Worm (Caenorhabditis elegans) whole organism, midembryonic: Measurements from ENCODE around the gene mrps-33.
A peak's percentile ranks its signal among the peaks of the same experiment; 100 is the strongest.
"Not testable (repeated sequence)": the region's sequence is repeated elsewhere in the genome, so short reads cannot be mapped to it uniquely, and the experiment has no call there.

Experiments
- T22C8.4 ChIP-seq: fragments of 200-800 bp; sonication (Bioruptor generic); IDR thresholded peaks from 2 replicates; pipeline ENCODE4 v1.3.6; 2022; ENCODE audit warnings: missing genetic modification characterization, missing compliant biosample characterization
- cog-1 ChIP-seq: sonication (generic microtip); optimal IDR thresholded peaks from 2 replicates; lab custom pipeline; 2016; ENCODE audit warnings: missing genetic modification characterization, missing compliant biosample characterization
- flt-1 ChIP-seq: fragments of 200-800 bp; sonication (Bioruptor generic); IDR thresholded peaks from 2 replicates; pipeline ENCODE4 v1.3.6; 2022; ENCODE audit warnings: missing genetic modification characterization, missing compliant biosample characterization
- klf-2 ChIP-seq: fragments of 200-800 bp; sonication (Bioruptor generic); conservative IDR thresholded peaks from 2 replicates; pipeline ENCODE4 v1.3.6; 2022; ENCODE audit warnings: missing genetic modification reagents, missing genetic modification characterization, missing compliant biosample characterization
- med-1 ChIP-seq: sonication (generic microtip); optimal IDR thresholded peaks from 2 replicates; lab custom pipeline; 2017; ENCODE audit warnings: missing genetic modification characterization, mild to moderate bottlenecking, missing compliant biosample characterization, antibody characterized with exemption, missing genetic modification reagents; ENCODE audit not compliant: insufficient read depth
- ref-1 ChIP-seq: fragments of 200-800 bp; sonication (Bioruptor generic); conservative IDR thresholded peaks from 2 replicates; pipeline ENCODE4 v1.3.6; 2022; ENCODE audit warnings: missing genetic modification reagents, missing genetic modification characterization, missing compliant biosample characterization
- tab-1 ChIP-seq: fragments of 200-800 bp; sonication (Bioruptor generic); IDR thresholded peaks from 2 replicates; pipeline ENCODE4 v1.3.6; 2022; ENCODE audit warnings: missing genetic modification characterization, missing compliant biosample characterization
- ztf-23 ChIP-seq: fragments of 200-800 bp; sonication (Bioruptor generic); IDR thresholded peaks from 2 replicates; pipeline ENCODE4 v1.3.6; 2022; ENCODE audit warnings: missing genetic modification reagents, missing genetic modification characterization, missing compliant biosample characterization
- ztf-29 ChIP-seq: fragments of 200-800 bp; sonication (Bioruptor generic); IDR thresholded peaks from 2 replicates; pipeline ENCODE4 v1.3.6; 2022; ENCODE audit warnings: missing genetic modification reagents, missing genetic modification characterization, missing compliant biosample characterization

The mrps-33 gene

ce11 chrIV:8739926-8740325 is at the start of gene mrps-33:
Gene mrps-33 (minus strand): TSS chrIV:8740026.
- TF ChIP-seq klf-2 (no peak), ref-1 (GFP tag; lab: Robert Waterston, UW) (no peak), ztf-23 (GFP tag; lab: Robert Waterston, UW) (no peak), ztf-29 (GFP tag; lab: Robert Waterston, UW) (no peak)

- not testable (repeated sequence) for TF ChIP-seq tab-1; ref-1 (GFP tag; lab: Robert Waterston, UW); klf-2
Observed at ce11 chrIV:8788048-8788447, 48.2 kb upstream of the mrps-33 start, which contains the start of gene C33D9.10. Gene C33D9.10 (minus strand): TSS chrIV:8788148.

- TF ChIP-seq ztf-23 (GFP tag; lab: Robert Waterston, UW) (no peak), flt-1 (no peak), tab-1 (no peak), cog-1 (tag; lab: Kevin White, UChicago) (no peak), ztf-29 (GFP tag; lab: Robert Waterston, UW) (no peak)
Observed at ce11 chrIV:8786654-8787053, 46.8 kb upstream of the mrps-33 start, which contains the start of gene C33D9.8. Gene C33D9.8 (minus strand): TSS chrIV:8786752.

- TF ChIP-seq med-1 = no peak
- TF ChIP-seq klf-2 = no peak
- no peak for TF ChIP-seq tab-1
- TF ChIP-seq ref-1 (GFP tag; lab: Robert Waterston, UW) = no peak
- no peak for TF ChIP-seq flt-1
- no peak for TF ChIP-seq ztf-23 (GFP tag; lab: Robert Waterston, UW)
- no peak for TF ChIP-seq cog-1 (tag; lab: Kevin White, UChicago)
- TF ChIP-seq ztf-29 (GFP tag; lab: Robert Waterston, UW) = no peak
- no peak for TF ChIP-seq T22C8.4 (GFP tag; lab: Robert Waterston, UW)
Observed at ce11 chrIV:8784855-8785327, 45.1 kb upstream of the mrps-33 start, which contains the start of gene C33D9.13. Gene C33D9.13 (minus strand): TSS chrIV:8785277.

- TF ChIP-seq ztf-29 (GFP tag; lab: Robert Waterston, UW) (peak; percentile 92), flt-1 (peak; percentile 73), cog-1 (tag; lab: Kevin White, UChicago) (peak; percentile 93), tab-1 (0 out of 2 replicates have a peak, but pooled peaks have one; percentile 51), med-1 (no peak), klf-2 (no peak)
Observed at ce11 chrIV:8782172-8782571, 42.3 kb upstream of the mrps-33 start.

ce11 chrIV:8778045-8778444 is 38.2 kb upstream of the mrps-33 start, which contains the start of gene C33D9.6:
Gene C33D9.6 (minus strand): TSS chrIV:8778145.
- no peak for TF ChIP-seq T22C8.4 (GFP tag; lab: Robert Waterston, UW)
- TF ChIP-seq klf-2 = no peak
- TF ChIP-seq flt-1 = no peak
- TF ChIP-seq cog-1 (tag; lab: Kevin White, UChicago) = no peak
- TF ChIP-seq med-1 = no peak
- TF ChIP-seq ztf-23 (GFP tag; lab: Robert Waterston, UW) = no peak
- TF ChIP-seq ztf-29 (GFP tag; lab: Robert Waterston, UW) = no peak
- no peak for TF ChIP-seq tab-1
- TF ChIP-seq ref-1 (GFP tag; lab: Robert Waterston, UW) = no peak

- no peak for TF ChIP-seq flt-1
- no peak for TF ChIP-seq cog-1 (tag; lab: Kevin White, UChicago)
- TF ChIP-seq T22C8.4 (GFP tag; lab: Robert Waterston, UW) = no peak
- TF ChIP-seq klf-2 = no peak
- TF ChIP-seq med-1 = no peak
- TF ChIP-seq ztf-23 (GFP tag; lab: Robert Waterston, UW) = no peak
- no peak for TF ChIP-seq ref-1 (GFP tag; lab: Robert Waterston, UW)
- TF ChIP-seq ztf-29 (GFP tag; lab: Robert Waterston, UW) = no peak
- no peak for TF ChIP-seq tab-1
Observed at ce11 chrIV:8772800-8773256, 33.0 kb upstream of the mrps-33 start, which contains the start of gene F20C5.6. Gene F20C5.6 (minus strand): TSS chrIV:8773206.

ce11 chrIV:8769539-8769938 is 29.7 kb upstream of the mrps-33 start, which contains the start of gene F20C5.5:
Gene F20C5.5 (minus strand): TSS chrIV:8769639.
- no peak for TF ChIP-seq ztf-23 (GFP tag; lab: Robert Waterston, UW)
- TF ChIP-seq med-1 = no peak
- no peak for TF ChIP-seq tab-1

ce11 chrIV:8764567-8764966 is 24.7 kb upstream of the mrps-33 start, which contains the start of gene cdc-50.B:
Gene cdc-50.B (plus strand): TSS chrIV:8764867.
- no peak for TF ChIP-seq tab-1
- no peak for TF ChIP-seq T22C8.4 (GFP tag; lab: Robert Waterston, UW)
- TF ChIP-seq med-1 = no peak
- no peak for TF ChIP-seq ref-1 (GFP tag; lab: Robert Waterston, UW)
- no peak for TF ChIP-seq ztf-29 (GFP tag; lab: Robert Waterston, UW)
- TF ChIP-seq klf-2 = no peak
- TF ChIP-seq flt-1 = no peak
- no peak for TF ChIP-seq cog-1 (tag; lab: Kevin White, UChicago)
- TF ChIP-seq ztf-23 (GFP tag; lab: Robert Waterston, UW) = no peak

ce11 chrIV:8762471-8762870 is 22.6 kb upstream of the mrps-33 start:
- TF ChIP-seq ref-1 (GFP tag; lab: Robert Waterston, UW) = no peak
- TF ChIP-seq T22C8.4 (GFP tag; lab: Robert Waterston, UW) = peak; percentile 74
- TF ChIP-seq ztf-23 (GFP tag; lab: Robert Waterston, UW) = no peak
- no peak for TF ChIP-seq tab-1
- TF ChIP-seq med-1 = no peak
- no peak for TF ChIP-seq flt-1
- TF ChIP-seq cog-1 (tag; lab: Kevin White, UChicago) = peak; percentile 47

ce11 chrIV:8761896-8762295 is 22.1 kb upstream of the mrps-33 start, which contains the start of the genes F20C5.11 and klp-11:
Gene F20C5.11 (minus strand): TSS chrIV:8761996.
Gene klp-11 (minus strand): TSS chrIV:8762066.
- TF ChIP-seq T22C8.4 (GFP tag; lab: Robert Waterston, UW) = no peak
- no peak for TF ChIP-seq med-1
- TF ChIP-seq cog-1 (tag; lab: Kevin White, UChicago) = no peak
- no peak for TF ChIP-seq ztf-29 (GFP tag; lab: Robert Waterston, UW)
- TF ChIP-seq tab-1 = no peak
- TF ChIP-seq ztf-23 (GFP tag; lab: Robert Waterston, UW) = no peak
- no peak for TF ChIP-seq klf-2
